Fruit fly (Drosophila melanogaster) whole organism, embryonic: ENCODE measurements around the gene Duba.

Source experiments
- Awh ChIP-seq: fragments of 200-800 bp; sonication (Bioruptor generic); IDR thresholded peaks from 2 replicates; pipeline ENCODE4, ENCODE4 v1.3.6; 2022; ENCODE audit warnings: missing biosample characterization, missing genetic modification characterization
- CG10431 ChIP-seq: fragments of 200-800 bp; sonication (Bioruptor generic); optimal IDR thresholded peaks from 3 replicates; lab custom pipeline; 2018; ENCODE audit warnings: missing biosample characterization, mild to moderate bottlenecking, missing genetic modification characterization
- CG10959 ChIP-seq: fragments of 200-800 bp; sonication (Bioruptor generic); IDR thresholded peaks from 2 replicates; pipeline ENCODE4 v1.3.6; 2022; ENCODE audit warnings: missing biosample characterization, missing genetic modification characterization
- CG11695 ChIP-seq: fragments of 200-800 bp; sonication (Bioruptor generic); IDR thresholded peaks from 3 replicates; pipeline ENCODE4 v1.3.6; 2022; ENCODE audit warnings: missing biosample characterization, missing genetic modification characterization
- CG12391 ChIP-seq: fragments of 200-800 bp; sonication (Bioruptor generic); optimal IDR thresholded peaks from 3 replicates; lab custom pipeline; 2018; ENCODE audit warnings: missing biosample characterization, mild to moderate bottlenecking, missing genetic modification characterization, moderate library complexity
- CG14441 ChIP-seq: fragments of 200-800 bp; sonication (Bioruptor generic); IDR thresholded peaks from 2 replicates; pipeline ENCODE4 v1.3.6; 2022; ENCODE audit warnings: missing biosample characterization, missing genetic modification characterization
- CG15696 ChIP-seq: fragments of 200-800 bp; sonication (Bioruptor generic); optimal IDR thresholded peaks from 2 replicates; lab custom pipeline; 2019; ENCODE audit warnings: missing biosample characterization, mild to moderate bottlenecking, missing genetic modification characterization, moderate library complexity
- CG16813 ChIP-seq: fragments of 200-800 bp; sonication (Bioruptor generic); IDR thresholded peaks from 3 replicates; pipeline ENCODE4 v1.3.6; 2022; ENCODE audit warnings: missing biosample characterization, missing genetic modification characterization; ENCODE audit not compliant: partially characterized antibody
- CG17186 ChIP-seq: fragments of 200-800 bp; sonication (Bioruptor generic); optimal IDR thresholded peaks from 3 replicates; lab custom pipeline; 2017; ENCODE audit warnings: missing biosample characterization, missing genetic modification reagents, missing genetic modification characterization
- CG18262 ChIP-seq: fragments of 200-800 bp; optimal IDR thresholded peaks from 3 replicates; lab custom pipeline; 2019; ENCODE audit warnings: missing biosample characterization, mild to moderate bottlenecking, missing genetic modification characterization, moderate library complexity
- CG18476 ChIP-seq: fragments of 200-800 bp; sonication (Bioruptor generic); optimal IDR thresholded peaks from 2 replicates; lab custom pipeline; 2016; ENCODE audit warnings: missing biosample characterization, mild to moderate bottlenecking, missing genetic modification characterization
- CG31365 ChIP-seq: fragments of 200-800 bp; sonication (Bioruptor generic); optimal IDR thresholded peaks from 2 replicates; lab custom pipeline; 2018; ENCODE audit warnings: missing biosample characterization, mild to moderate bottlenecking, missing genetic modification characterization
- CG31388 ChIP-seq: fragments of 200-800 bp; sonication (Bioruptor generic); optimal IDR thresholded peaks from 2 replicates; lab custom pipeline; 2016; ENCODE audit warnings: missing biosample characterization, missing genetic modification characterization
- CG3281 ChIP-seq: fragments of 200-800 bp; sonication (Bioruptor generic); optimal IDR thresholded peaks from 3 replicates; lab custom pipeline; 2017; ENCODE audit warnings: missing biosample characterization, mild to moderate bottlenecking, missing genetic modification characterization
- CG4730 ChIP-seq: fragments of 200-800 bp; sonication (Bioruptor generic); IDR thresholded peaks from 2 replicates; pipeline ENCODE4 v1.3.6; 2022; ENCODE audit warnings: missing biosample characterization, missing genetic modification characterization
- CG6272 ChIP-seq: fragments of 200-800 bp; sonication (Bioruptor generic); IDR thresholded peaks from 2 replicates; pipeline ENCODE4 v1.3.6; 2022; ENCODE audit warnings: missing biosample characterization, missing genetic modification characterization
- CG6765 ChIP-seq: fragments of 200-800 bp; sonication (Bioruptor generic); optimal IDR thresholded peaks from 3 replicates; lab custom pipeline; 2017; ENCODE audit warnings: missing biosample characterization, mild to moderate bottlenecking, missing genetic modification characterization
- CG8089 ChIP-seq: fragments of 200-800 bp; sonication (Bioruptor generic); optimal IDR thresholded peaks from 3 replicates; lab custom pipeline; 2016; ENCODE audit warnings: missing biosample characterization, missing genetic modification characterization
- CG8290 ChIP-seq, 3 experiments: fragments of 200-800 bp; sonication (Bioruptor generic); optimal IDR thresholded peaks; 2 replicates each; lab custom pipeline; 2016 to 2019; ENCODE audit warnings: missing biosample characterization in 3 of 3, missing genetic modification characterization in 3 of 3, mild to moderate bottlenecking in 2 of 3, moderate library complexity in 1 of 3
- CG9797 ChIP-seq: fragments of 200-800 bp; sonication (Bioruptor generic); optimal IDR thresholded peaks from 3 replicates; lab custom pipeline; 2018; ENCODE audit warnings: missing biosample characterization, mild to moderate bottlenecking, missing genetic modification characterization
- CG9932 ChIP-seq: fragments of 200-800 bp; sonication (Bioruptor generic); IDR thresholded peaks from 2 replicates; pipeline ENCODE4 v1.3.6; 2022; ENCODE audit warnings: missing biosample characterization, missing genetic modification characterization
- Ets97D ChIP-seq: fragments of 200-800 bp; sonication (Bioruptor generic); optimal IDR thresholded peaks from 3 replicates; lab custom pipeline; 2016; ENCODE audit warnings: missing biosample characterization, missing genetic modification characterization
- HLH54F ChIP-seq: fragments of 200-800 bp; sonication (Bioruptor generic); optimal IDR thresholded peaks from 3 replicates; lab custom pipeline; 2016; ENCODE audit warnings: missing biosample characterization, missing genetic modification characterization
- Hr39 ChIP-seq: fragments of >200 bp; optimal IDR thresholded peaks from 2 replicates; lab custom pipeline; 2017
- Hsf ChIP-seq: fragments of 200-800 bp; sonication (Bioruptor generic); optimal IDR thresholded peaks from 3 replicates; lab custom pipeline; 2016; ENCODE audit warnings: missing biosample characterization, missing genetic modification characterization
- Mad ChIP-seq: fragments of 200-800 bp; sonication (Bioruptor generic); optimal IDR thresholded peaks from 2 replicates; lab custom pipeline; 2016; ENCODE audit warnings: missing biosample characterization, missing genetic modification characterization
- Oaz ChIP-seq: fragments of 200-800 bp; sonication (Bioruptor generic); IDR thresholded peaks from 2 replicates; pipeline ENCODE4 v1.3.6; 2022; ENCODE audit warnings: missing biosample characterization, missing genetic modification characterization
- Rfx ChIP-seq: fragments of 200-800 bp; sonication (Bioruptor generic); IDR thresholded peaks from 2 replicates; pipeline ENCODE4 v1.3.6; 2022; ENCODE audit warnings: missing biosample characterization, missing genetic modification characterization
- Ssrp ChIP-seq: fragments of 200-800 bp; sonication (Bioruptor generic); optimal IDR thresholded peaks from 2 replicates; lab custom pipeline; 2018; ENCODE audit warnings: missing biosample characterization, mild to moderate bottlenecking, missing genetic modification characterization, moderate library complexity
- ato ChIP-seq: fragments of 200-800 bp; sonication (Bioruptor generic); IDR thresholded peaks from 2 replicates; pipeline ENCODE4 v1.3.6; 2022; ENCODE audit warnings: missing biosample characterization, missing genetic modification characterization; ENCODE audit not compliant: partially characterized antibody
- chinmo ChIP-seq: fragments of 200-800 bp; sonication (Bioruptor generic); IDR thresholded peaks from 4 replicates; pipeline ENCODE4 v1.3.6; 2022; ENCODE audit warnings: missing biosample characterization, missing genetic modification characterization; ENCODE audit not compliant: partially characterized antibody
- crc ChIP-seq: fragments of 200-800 bp; sonication (Bioruptor generic); optimal IDR thresholded peaks from 2 replicates; lab custom pipeline; 2016; ENCODE audit warnings: missing biosample characterization, missing genetic modification characterization
- emc ChIP-seq: fragments of 200-800 bp; sonication (Bioruptor generic); optimal IDR thresholded peaks from 2 replicates; lab custom pipeline; 2016; ENCODE audit warnings: missing biosample characterization, missing genetic modification characterization
- gsb-n ChIP-seq: fragments of 200-800 bp; sonication (Bioruptor generic); optimal IDR thresholded peaks from 3 replicates; lab custom pipeline; 2018; ENCODE audit warnings: missing biosample characterization, mild to moderate bottlenecking, missing genetic modification characterization
- gt ChIP-seq: fragments of 200-800 bp; sonication (Bioruptor generic); IDR thresholded peaks from 2 replicates; pipeline ENCODE4 v1.3.6; 2022; ENCODE audit warnings: missing biosample characterization, missing genetic modification characterization
- hkb ChIP-seq, 2 experiments: fragments of 200-800 bp in 1 of 2; fragments of >200 bp in 1 of 2; sonication (Bioruptor generic) in 1 of 2; IDR thresholded peaks in 1 of 2; optimal IDR thresholded peaks in 1 of 2; 2 replicates each; pipeline versions ENCODE4 v1.3.6 to Lab custom; 2017 to 2022; ENCODE audit warnings: missing biosample characterization in 1 of 2, missing genetic modification characterization in 1 of 2
- ken ChIP-seq: fragments of 200-800 bp; sonication (Bioruptor generic); IDR thresholded peaks from 3 replicates; pipeline ENCODE4 v1.3.6; 2022; ENCODE audit warnings: missing biosample characterization, missing genetic modification characterization
- lov ChIP-seq, 2 experiments: fragments of 200-800 bp in 1 of 2; fragments of >200 bp in 1 of 2; sonication (Bioruptor generic) in 1 of 2; IDR thresholded peaks in 1 of 2; optimal IDR thresholded peaks in 1 of 2; 2 replicates in 1 of 2; 3 replicates in 1 of 2; pipeline versions ENCODE4 v1.3.6 to Lab custom; 2017 to 2022; ENCODE audit warnings: missing biosample characterization in 1 of 2, missing genetic modification characterization in 1 of 2
- mam ChIP-seq: fragments of 200-800 bp; sonication (Bioruptor generic); optimal IDR thresholded peaks from 3 replicates; lab custom pipeline; 2016; ENCODE audit warnings: missing biosample characterization, missing genetic modification characterization
- nerfin-1 ChIP-seq: fragments of 200-800 bp; sonication (Bioruptor generic); optimal IDR thresholded peaks from 3 replicates; lab custom pipeline; 2019; ENCODE audit warnings: missing biosample characterization, mild to moderate bottlenecking, missing genetic modification characterization, moderate library complexity
- org-1 ChIP-seq: fragments of 200-800 bp; sonication (Bioruptor generic); optimal IDR thresholded peaks from 2 replicates; lab custom pipeline; 2017; ENCODE audit warnings: missing biosample characterization, missing genetic modification characterization
- p53 ChIP-seq: fragments of 200-800 bp; sonication (Bioruptor generic); optimal IDR thresholded peaks from 2 replicates; lab custom pipeline; 2016; ENCODE audit warnings: missing biosample characterization, missing genetic modification characterization
- peb ChIP-seq: fragments of 200-800 bp; sonication (Bioruptor generic); IDR thresholded peaks from 2 replicates; pipeline ENCODE4 v1.3.6; 2022; ENCODE audit warnings: missing biosample characterization, missing genetic modification characterization
- psq ChIP-seq: fragments of 200-800 bp; sonication (Bioruptor generic); optimal IDR thresholded peaks from 2 replicates; lab custom pipeline; 2017; ENCODE audit warnings: missing biosample characterization, missing genetic modification characterization
- row ChIP-seq: fragments of 200-800 bp; sonication (Bioruptor generic); IDR thresholded peaks from 3 replicates; pipeline ENCODE4 v1.3.6; 2022; ENCODE audit warnings: missing biosample characterization, missing genetic modification characterization
- scrt ChIP-seq: fragments of 200-800 bp; sonication (Bioruptor generic); optimal IDR thresholded peaks from 2 replicates; lab custom pipeline; 2018; ENCODE audit warnings: missing biosample characterization, mild to moderate bottlenecking, missing genetic modification characterization, moderate library complexity
- slp2 ChIP-seq: fragments of 200-800 bp; sonication (Bioruptor generic); optimal IDR thresholded peaks from 2 replicates; lab custom pipeline; 2016; ENCODE audit warnings: missing biosample characterization, missing genetic modification characterization
- tio ChIP-seq: fragments of 200-800 bp; sonication (Bioruptor generic); optimal IDR thresholded peaks from 2 replicates; lab custom pipeline; 2017; ENCODE audit warnings: missing biosample characterization, missing genetic modification characterization, inconsistent platforms
- tup ChIP-seq: fragments of 200-800 bp; sonication (Bioruptor generic); optimal IDR thresholded peaks from 2 replicates; lab custom pipeline; 2016; ENCODE audit warnings: missing biosample characterization, mild to moderate bottlenecking, missing genetic modification characterization, moderate library complexity
- wor ChIP-seq: fragments of 200-800 bp; sonication (Bioruptor generic); IDR thresholded peaks from 2 replicates; pipeline ENCODE4 v1.3.6; 2022; ENCODE audit warnings: missing biosample characterization, missing genetic modification characterization

Duba gene

dm6 chr3L:11648410-11648809, 39.1 kb upstream of the Duba start, which contains the start of the genes RIOK1 and Polr3H (continued):
- TF ChIP-seq Hsf (GFP tag; lab: Kevin White, UChicago), result peak; percentile 85
- peak; percentile 83 for TF ChIP-seq mam
- TF ChIP-seq scrt (GFP tag; lab: Kevin White, UChicago), result peak; percentile 64
- peak; percentile 19; the same call in 1 of the 2 replicates for TF ChIP-seq CG6272 (GFP tag; lab: Robert Waterston, UW)
- peak; percentile 10 for TF ChIP-seq psq (GFP tag; lab: Kevin White, UChicago)
- TF ChIP-seq ken (GFP tag; lab: Robert Waterston, UW), result peak; percentile 43; the same call in 1 of the 3 replicates
- peak; percentile 79 for TF ChIP-seq CG9932
- TF ChIP-seq wor, result no peak
- peak; percentile 35 for TF ChIP-seq p53 (GFP tag; lab: Kevin White, UChicago)
- peak; percentile 54 for TF ChIP-seq CG31388
- TF ChIP-seq CG3281 (GFP tag; lab: Kevin White, UChicago), result no peak
- TF ChIP-seq chinmo (GFP tag; lab: Robert Waterston, UW), result no peak
- TF ChIP-seq CG16813 (GFP tag; lab: Robert Waterston, UW), result no peak
- peak; percentile 80 for TF ChIP-seq HLH54F (GFP tag; lab: Kevin White, UChicago)
- no peak for TF ChIP-seq CG18262 (tag; lab: Kevin White, UChicago)
- no peak for TF ChIP-seq Awh (GFP tag; lab: Robert Waterston, UW)
- no peak for TF ChIP-seq CG31365
- no peak for TF ChIP-seq gt (GFP tag; lab: Robert Waterston, UW)
- TF ChIP-seq CG10431 (GFP tag; lab: Kevin White, UChicago), result no peak
- TF ChIP-seq gsb-n (tag; lab: Kevin White, UChicago), result no peak
- TF ChIP-seq ato (GFP tag; lab: Robert Waterston, UW), result no peak
- TF ChIP-seq CG15696, result peak; percentile 4
- no peak for TF ChIP-seq nerfin-1
- TF ChIP-seq tup (GFP tag; lab: Kevin White, UChicago), result peak; percentile 4
- TF ChIP-seq row (GFP tag; lab: Robert Waterston, UW), result peak; percentile 88
- peak; percentile 46 for TF ChIP-seq slp2
- TF ChIP-seq org-1 (GFP tag; lab: Kevin White, UChicago), result no peak
- TF ChIP-seq CG8290 (GFP tag; optimal IDR thresholded peaks at IDR 0.05; lab: Kevin White, UChicago), result peak; percentile 31
- TF ChIP-seq CG8290 (tag; optimal IDR thresholded peaks at IDR 0.05; lab: Kevin White, UChicago), result no peak
- peak; percentile 67 for TF ChIP-seq Mad (GFP tag; lab: Kevin White, UChicago)
- no peak for TF ChIP-seq Hr39 (lab: Kevin White, UChicago)
- TF ChIP-seq Ssrp (tag; lab: Kevin White, UChicago), result peak; percentile 43
- peak; percentile 70 for TF ChIP-seq crc (GFP tag; lab: Kevin White, UChicago)
- TF ChIP-seq Ets97D (GFP tag; lab: Kevin White, UChicago), result peak; percentile 62
- TF ChIP-seq CG12391 (tag; lab: Kevin White, UChicago), result peak; percentile 79
- peak; percentile 59; the same call in 1 of the 3 replicates for TF ChIP-seq CG11695
- peak; percentile 72 for TF ChIP-seq CG18476 (GFP tag; lab: Kevin White, UChicago)
- no peak for TF ChIP-seq CG6765
- TF ChIP-seq CG14441 (GFP tag; lab: Robert Waterston, UW), result 0 out of 2 replicates have a peak, but pooled peaks have one; percentile 69
- peak; percentile 43 for TF ChIP-seq CG17186 (GFP tag; lab: Kevin White, UChicago)
- no peak for TF ChIP-seq tio (GFP tag; lab: Kevin White, UChicago)
- TF ChIP-seq CG4730 (GFP tag; lab: Robert Waterston, UW), result peak; percentile 23; the same call in 1 of the 2 replicates
- no peak for TF ChIP-seq lov (optimal IDR thresholded peaks at IDR 0.05; lab: Kevin White, UChicago)
- no peak for TF ChIP-seq lov (GFP tag; IDR thresholded peaks at IDR 0.05; lab: Robert Waterston, UW)
- TF ChIP-seq peb (GFP tag; lab: Robert Waterston, UW), result 0 out of 2 replicates have a peak, but pooled peaks have one; percentile 28
- no peak for TF ChIP-seq CG10959 (GFP tag; lab: Robert Waterston, UW)
- no peak for TF ChIP-seq hkb (optimal IDR thresholded peaks at IDR 0.05; lab: Kevin White, UChicago)
- TF ChIP-seq hkb (GFP tag; IDR thresholded peaks at IDR 0.05; lab: Robert Waterston, UW), result peak; percentile 77
- TF ChIP-seq emc (GFP tag; lab: Kevin White, UChicago), result no peak
- TF ChIP-seq Oaz (GFP tag; lab: Robert Waterston, UW), result peak; percentile 27; the same call in 1 of the 2 replicates
- TF ChIP-seq CG8089 (GFP tag; lab: Kevin White, UChicago), result peak; percentile 40
- TF ChIP-seq CG9797, result peak; percentile 82
- peak; percentile 72 for TF ChIP-seq Rfx (GFP tag; lab: Robert Waterston, UW)
